Worm (Caenorhabditis elegans) whole organism, L2 larva: ENCODE data around the gene C07G3.8.
"Not testable (repeated sequence)": the region's sequence is repeated elsewhere in the genome, so short reads cannot be mapped to it uniquely, and the experiment has no call there.

ENCODE experiments used
- C34F6.9 ChIP-seq: fragments of 150-350 bp; optimal IDR thresholded peaks from 2 replicates; lab custom pipeline; 2014; ENCODE audit warnings: missing biosample characterization, missing genetic modification characterization
- F13H6.1 ChIP-seq: sonication (generic microtip); optimal IDR thresholded peaks from 2 replicates; lab custom pipeline; 2016; ENCODE audit warnings: missing genetic modification characterization, missing compliant biosample characterization
- aly-2 ChIP-seq: fragments of 150-350 bp; optimal IDR thresholded peaks from 2 replicates; lab custom pipeline; 2014; ENCODE audit warnings: missing biosample characterization, missing genetic modification characterization
- ama-1 ChIP-seq: fragments of 150-350 bp; optimal IDR thresholded peaks from 2 replicates; lab custom pipeline; 2018; ENCODE audit warnings: inconsistent platforms
- blmp-1 ChIP-seq: sonication (generic microtip); optimal IDR thresholded peaks from 2 replicates; lab custom pipeline; 2017; ENCODE audit warnings: missing genetic modification characterization, mild to moderate bottlenecking, missing compliant biosample characterization, antibody characterized with exemption, moderate library complexity; ENCODE audit not compliant: insufficient read depth
- ceh-16 ChIP-seq: fragments of 150-350 bp; optimal IDR thresholded peaks from 2 replicates; lab custom pipeline; 2014; ENCODE audit warnings: missing biosample characterization, missing genetic modification characterization
- ceh-82 ChIP-seq: fragments of 150-350 bp; optimal IDR thresholded peaks from 2 replicates; lab custom pipeline; 2014; ENCODE audit warnings: missing biosample characterization, missing genetic modification characterization
- crh-2 ChIP-seq: sonication (generic microtip); optimal IDR thresholded peaks from 2 replicates; lab custom pipeline; 2017; ENCODE audit warnings: missing biosample characterization, missing genetic modification characterization
- egl-27 ChIP-seq: sonication (generic microtip); optimal IDR thresholded peaks from 3 replicates; lab custom pipeline; 2017; ENCODE audit warnings: missing biosample characterization, missing genetic modification reagents, missing genetic modification characterization
- fos-1 ChIP-seq: fragments of 150-350 bp; optimal IDR thresholded peaks from 2 replicates; lab custom pipeline; 2014; ENCODE audit warnings: missing biosample characterization, missing genetic modification characterization
- gmeb-1 ChIP-seq: fragments of 150-350 bp; optimal IDR thresholded peaks from 2 replicates; lab custom pipeline; 2014; ENCODE audit warnings: missing biosample characterization, missing genetic modification characterization
- lin-11 ChIP-seq: fragments of 150-350 bp; sonication (generic microtip); optimal IDR thresholded peaks from 2 replicates; lab custom pipeline; 2014; ENCODE audit warnings: missing biosample characterization, missing genetic modification characterization, inconsistent platforms, mixed read lengths
- lin-13 ChIP-seq: fragments of 150-350 bp; optimal IDR thresholded peaks from 2 replicates; lab custom pipeline; 2014; ENCODE audit warnings: missing biosample characterization, missing genetic modification reagents, missing genetic modification characterization
- lsy-2 ChIP-seq, 2 experiments: fragments of 150-350 bp in 1 of 2; sonication (generic microtip) in 1 of 2; optimal IDR thresholded peaks; 2 replicates each; lab custom pipeline; 2014 to 2017; ENCODE audit warnings: missing biosample characterization in 2 of 2, missing genetic modification characterization in 2 of 2
- mab-5 ChIP-seq: fragments of 150-350 bp; optimal IDR thresholded peaks from 2 replicates; lab custom pipeline; 2014; ENCODE audit warnings: missing biosample characterization, missing genetic modification characterization
- mbf-1 ChIP-seq: sonication (generic microtip); optimal IDR thresholded peaks from 2 replicates; lab custom pipeline; 2017; ENCODE audit warnings: missing biosample characterization, missing genetic modification characterization
- mdl-1 ChIP-seq, 2 experiments: fragments of 150-350 bp in 1 of 2; sonication (generic microtip) in 1 of 2; optimal IDR thresholded peaks; 2 replicates each; lab custom pipeline; 2017; ENCODE audit warnings: missing biosample characterization in 2 of 2, missing genetic modification characterization in 2 of 2
- nhr-10 ChIP-seq: sonication (generic microtip); optimal IDR thresholded peaks from 2 replicates; lab custom pipeline; 2017; ENCODE audit warnings: missing biosample characterization, missing genetic modification characterization
- nhr-11 ChIP-seq: fragments of 150-350 bp; optimal IDR thresholded peaks from 2 replicates; lab custom pipeline; 2014; ENCODE audit warnings: missing biosample characterization, missing genetic modification characterization
- nhr-12 ChIP-seq: fragments of 150-350 bp; optimal IDR thresholded peaks from 2 replicates; lab custom pipeline; 2014; ENCODE audit warnings: missing biosample characterization, missing genetic modification characterization
- nhr-129 ChIP-seq: fragments of 150-350 bp; optimal IDR thresholded peaks from 2 replicates; lab custom pipeline; 2014; ENCODE audit warnings: missing biosample characterization, missing genetic modification characterization
- nhr-21 ChIP-seq: fragments of 150-350 bp; optimal IDR thresholded peaks from 2 replicates; lab custom pipeline; 2014; ENCODE audit warnings: missing biosample characterization, missing genetic modification characterization
- nhr-237 ChIP-seq: fragments of 150-350 bp; optimal IDR thresholded peaks from 2 replicates; lab custom pipeline; 2014; ENCODE audit warnings: missing biosample characterization, missing genetic modification characterization
- nhr-25 ChIP-seq: fragments of 150-350 bp; sonication (generic microtip); optimal IDR thresholded peaks from 3 replicates; lab custom pipeline; 2014; ENCODE audit warnings: missing biosample characterization, missing genetic modification characterization
- nhr-6 ChIP-seq: fragments of 150-350 bp; optimal IDR thresholded peaks from 2 replicates; lab custom pipeline; 2014; ENCODE audit warnings: missing biosample characterization, missing genetic modification characterization
- nhr-77 ChIP-seq: fragments of 150-350 bp; optimal IDR thresholded peaks from 2 replicates; lab custom pipeline; 2014; ENCODE audit warnings: missing biosample characterization, missing genetic modification characterization
- peb-1 ChIP-seq: fragments of 150-350 bp; optimal IDR thresholded peaks from 2 replicates; lab custom pipeline; 2014; ENCODE audit warnings: missing biosample characterization, missing genetic modification characterization
- sem-4 ChIP-seq: fragments of 150-350 bp; optimal IDR thresholded peaks from 2 replicates; lab custom pipeline; 2014; ENCODE audit warnings: missing biosample characterization, missing genetic modification reagents, missing genetic modification characterization
- skn-1 ChIP-seq: sonication (generic microtip); optimal IDR thresholded peaks from 2 replicates; lab custom pipeline; 2017; ENCODE audit warnings: missing biosample characterization, missing genetic modification characterization
- sma-3 ChIP-seq: sonication (generic microtip); optimal IDR thresholded peaks from 2 replicates; lab custom pipeline; 2016; ENCODE audit warnings: missing genetic modification reagents, missing genetic modification characterization, missing compliant biosample characterization
- sma-9 ChIP-seq, 2 experiments: fragments of 150-350 bp in 1 of 2; sonication (generic microtip) in 1 of 2; optimal IDR thresholded peaks; 2 replicates each; lab custom pipeline; 2014 to 2016; ENCODE audit warnings: missing genetic modification characterization in 2 of 2, mild to moderate bottlenecking in 1 of 2, missing biosample characterization in 1 of 2, missing compliant biosample characterization in 1 of 2, missing genetic modification reagents in 1 of 2, moderate library complexity in 1 of 2
- snpc-4 ChIP-seq: fragments of 150-350 bp; optimal IDR thresholded peaks from 2 replicates; lab custom pipeline; 2014; ENCODE audit warnings: missing biosample characterization, missing genetic modification characterization
- unc-55 ChIP-seq: fragments of 150-350 bp; sonication (generic microtip); optimal IDR thresholded peaks from 3 replicates; lab custom pipeline; 2014; ENCODE audit warnings: missing biosample characterization, missing genetic modification reagents, missing genetic modification characterization
- unc-62 ChIP-seq: fragments of 150-350 bp; optimal IDR thresholded peaks from 2 replicates; lab custom pipeline; 2014; ENCODE audit warnings: missing biosample characterization, missing genetic modification reagents, missing genetic modification characterization
- zag-1 ChIP-seq: fragments of 150-350 bp; optimal IDR thresholded peaks from 2 replicates; lab custom pipeline; 2014; ENCODE audit warnings: missing biosample characterization, missing genetic modification characterization
- ztf-1 ChIP-seq: fragments of 200-800 bp; sonication (Bioruptor generic); conservative IDR thresholded peaks from 2 replicates; pipeline ENCODE4 v1.3.6; 2022; ENCODE audit warnings: missing genetic modification characterization, missing compliant biosample characterization
- ztf-11 ChIP-seq: sonication (generic microtip); optimal IDR thresholded peaks from 2 replicates; lab custom pipeline; 2017; ENCODE audit warnings: missing biosample characterization, missing genetic modification characterization

The C07G3.8 gene

ce11 chrV:3506252-3506651 is 4.3 kb upstream of the C07G3.8 start, which contains the start of gene ugt-64:
TSS of gene ugt-64 (minus strand) at chrV:3506352.
- TF ChIP-seq ama-1; zag-1 (tag; lab: Kevin White, UChicago); nhr-129 (tag; lab: Kevin White, UChicago): not testable (repeated sequence)

ce11 chrV:3505745-3506144 is 3.8 kb upstream of the C07G3.8 start:
- TF ChIP-seq aly-2 (tag; lab: Kevin White, UChicago) (no peak), lin-11 (no peak), egl-27 (tag; lab: Kevin White, UChicago) (no peak), nhr-10 (tag; lab: Kevin White, UChicago) (no peak), sma-3 (GFP tag; lab: Kevin White, UChicago) (peak; percentile 25), fos-1 (tag; lab: Kevin White, UChicago) (peak; percentile 77), ceh-16 (tag; lab: Kevin White, UChicago) (no peak), skn-1 (tag; lab: Kevin White, UChicago) (no peak), zag-1 (tag; lab: Kevin White, UChicago) (no peak), lin-13 (GFP tag; lab: Kevin White, UChicago) (no peak), mdl-1 (tag; optimal IDR thresholded peaks at IDR 0.05; lab: Kevin White, UChicago) (no peak), nhr-21 (no peak), snpc-4 (no peak), sem-4 (tag; lab: Kevin White, UChicago) (no peak), nhr-25 (no peak), nhr-129 (tag; lab: Kevin White, UChicago) (no peak), ztf-11 (tag; lab: Kevin White, UChicago) (no peak), F13H6.1 (tag; lab: Kevin White, UChicago) (no peak), blmp-1 (tag; lab: Kevin White, UChicago) (peak; percentile 70), peb-1 (tag; lab: Kevin White, UChicago) (no peak), unc-55 (no peak), crh-2 (tag; lab: Kevin White, UChicago) (peak; percentile 64), nhr-11 (tag; lab: Kevin White, UChicago) (no peak), sma-9 (GFP tag; optimal IDR thresholded peaks at IDR 0.05; lab: Kevin White, UChicago) (peak; percentile 79), sma-9 (tag; optimal IDR thresholded peaks at IDR 0.05; lab: Kevin White, UChicago) (no peak), gmeb-1 (peak; percentile 20)

ce11 chrV:3496880-3497279 is 5.1 kb downstream of the C07G3.8 start, which contains the start of gene C07G3.15:
TSS of gene C07G3.15 (minus strand) at chrV:3496980.
- TF ChIP-seq mbf-1 (tag; lab: Kevin White, UChicago), result no peak
- no peak for TF ChIP-seq mdl-1 (tag; optimal IDR thresholded peaks at IDR 0.05; lab: Kevin White, UChicago)
- no peak for TF ChIP-seq ztf-11 (tag; lab: Kevin White, UChicago)
- TF ChIP-seq zag-1 (tag; lab: Kevin White, UChicago), result no peak
- TF ChIP-seq unc-62 (GFP tag; lab: Kevin White, UChicago), result no peak
- TF ChIP-seq crh-2 (tag; lab: Kevin White, UChicago), result no peak
- no peak for TF ChIP-seq ceh-82
- TF ChIP-seq snpc-4, result no peak
- TF ChIP-seq egl-27 (tag; lab: Kevin White, UChicago), result no peak
- no peak for TF ChIP-seq mab-5 (tag; lab: Kevin White, UChicago)
- no peak for TF ChIP-seq aly-2 (tag; lab: Kevin White, UChicago)
- TF ChIP-seq nhr-21, result no peak

- no peak for TF ChIP-seq fos-1 (tag; lab: Kevin White, UChicago)
- TF ChIP-seq nhr-6 (tag; lab: Kevin White, UChicago), result no peak
Observed at ce11 chrV:3490435-3490834, 11.5 kb downstream of the C07G3.8 start, which contains the start of gene srbc-36. TSS of gene srbc-36 (minus strand) at chrV:3490535.

- TF ChIP-seq egl-27 (tag; lab: Kevin White, UChicago) (no peak), lsy-2 (tag; optimal IDR thresholded peaks at IDR 0.05; lab: Kevin White, UChicago) (no peak), gmeb-1 (no peak), nhr-237 (tag; lab: Kevin White, UChicago) (no peak), ztf-1 (GFP tag; lab: Robert Waterston, UW) (no peak), nhr-21 (no peak), crh-2 (tag; lab: Kevin White, UChicago) (no peak), peb-1 (tag; lab: Kevin White, UChicago) (no peak), aly-2 (tag; lab: Kevin White, UChicago) (no peak), fos-1 (tag; lab: Kevin White, UChicago) (no peak), F13H6.1 (tag; lab: Kevin White, UChicago) (no peak), nhr-12 (no peak), sem-4 (tag; lab: Kevin White, UChicago) (no peak), C34F6.9 (tag; lab: Kevin White, UChicago) (no peak), nhr-77 (tag; lab: Kevin White, UChicago) (no peak)
Observed at ce11 chrV:3486857-3487256, 15.1 kb downstream of the C07G3.8 start, which contains the start of gene srbc-32. TSS of gene srbc-32 (minus strand) at chrV:3486957.
